Worm (Caenorhabditis elegans) whole organism, L2 larva: ENCODE results near the gene brc-1.

ENCODE experiments used
- R02D3.7 ChIP-seq: fragments of 150-350 bp; optimal IDR thresholded peaks from 2 replicates; lab custom pipeline; 2014; ENCODE audit warnings: missing biosample characterization, missing genetic modification characterization
- ama-1 ChIP-seq: fragments of 150-350 bp; optimal IDR thresholded peaks from 2 replicates; lab custom pipeline; 2018; ENCODE audit warnings: inconsistent platforms
- blmp-1 ChIP-seq: sonication (generic microtip); optimal IDR thresholded peaks from 2 replicates; lab custom pipeline; 2017; ENCODE audit warnings: missing genetic modification characterization, mild to moderate bottlenecking, missing compliant biosample characterization, antibody characterized with exemption, moderate library complexity; ENCODE audit not compliant: insufficient read depth
- egl-27 ChIP-seq: sonication (generic microtip); optimal IDR thresholded peaks from 3 replicates; lab custom pipeline; 2017; ENCODE audit warnings: missing biosample characterization, missing genetic modification reagents, missing genetic modification characterization

- TF ChIP-seq ama-1 (no peak), blmp-1 (tag; lab: Kevin White, UChicago) (no peak), egl-27 (no peak), R02D3.7 (no peak)
Observed at ce11 chrIII:3906481-3906880, 43.7 kb upstream of the brc-1 start.
